Fruit fly (Drosophila melanogaster) whole organism, pupa: ENCODE data around the gene Cad96Cb.

Source experiments
- CG10348 ChIP-seq: fragments of 200-800 bp; sonication (Bioruptor generic); IDR thresholded peaks from 2 replicates; pipeline ENCODE4 v1.3.6; 2022; ENCODE audit warnings: missing biosample characterization, missing genetic modification characterization
- CG12605 ChIP-seq: fragments of 200-800 bp; sonication (Bioruptor generic); IDR thresholded peaks from 2 replicates; pipeline ENCODE4 v1.3.6; 2022; ENCODE audit warnings: missing biosample characterization, missing genetic modification characterization
- CG13204 ChIP-seq: fragments of 200-800 bp; sonication (Bioruptor generic); optimal IDR thresholded peaks from 2 replicates; lab custom pipeline; 2018; ENCODE audit warnings: missing biosample characterization, mild to moderate bottlenecking, missing genetic modification characterization, moderate library complexity
- CG14655 ChIP-seq: fragments of 200-800 bp; sonication (Bioruptor generic); optimal IDR thresholded peaks from 3 replicates; lab custom pipeline; 2017; ENCODE audit warnings: mild to moderate bottlenecking, missing biosample characterization, missing genetic modification reagents, missing genetic modification characterization
- CG15710 ChIP-seq: fragments of 200-800 bp; sonication (Bioruptor generic); optimal IDR thresholded peaks from 2 replicates; lab custom pipeline; 2018; ENCODE audit warnings: missing biosample characterization, mild to moderate bottlenecking, missing genetic modification characterization, moderate library complexity
- CG17806 ChIP-seq: fragments of 200-800 bp; sonication (Bioruptor generic); optimal IDR thresholded peaks from 2 replicates; lab custom pipeline; 2018; ENCODE audit warnings: missing biosample characterization, mild to moderate bottlenecking, missing genetic modification characterization, moderate library complexity
- CG32121 ChIP-seq: fragments of 200-800 bp; sonication (Bioruptor generic); IDR thresholded peaks from 2 replicates; pipeline ENCODE4 v1.3.6; 2022; ENCODE audit warnings: missing biosample characterization, missing genetic modification characterization
- CG34367 ChIP-seq: fragments of 200-800 bp; sonication (Bioruptor generic); optimal IDR thresholded peaks from 2 replicates; lab custom pipeline; 2018; ENCODE audit warnings: missing biosample characterization, mild to moderate bottlenecking, missing genetic modification characterization
- CG4496 ChIP-seq: fragments of 200-800 bp; sonication (Bioruptor generic); IDR thresholded peaks from 3 replicates; pipeline ENCODE4 v1.3.6; 2022; ENCODE audit warnings: missing biosample characterization, missing genetic modification characterization
- CG8159 ChIP-seq: fragments of 200-800 bp; sonication (Bioruptor generic); optimal IDR thresholded peaks from 3 replicates; lab custom pipeline; 2018; ENCODE audit warnings: missing biosample characterization, mild to moderate bottlenecking, missing genetic modification characterization, moderate library complexity
- CG8301 ChIP-seq: fragments of 200-800 bp; sonication (Bioruptor generic); optimal IDR thresholded peaks from 2 replicates; lab custom pipeline; 2018; ENCODE audit warnings: missing biosample characterization, mild to moderate bottlenecking, missing genetic modification characterization
- CG9948 ChIP-seq: fragments of 200-800 bp; sonication (Bioruptor generic); optimal IDR thresholded peaks from 2 replicates; lab custom pipeline; 2018; ENCODE audit warnings: missing biosample characterization, mild to moderate bottlenecking, missing genetic modification characterization, moderate library complexity
- D1 ChIP-seq: fragments of 200-800 bp; sonication (Bioruptor generic); optimal IDR thresholded peaks from 2 replicates; lab custom pipeline; 2018; ENCODE audit warnings: missing biosample characterization, mild to moderate bottlenecking, missing genetic modification characterization, moderate library complexity
- EcR ChIP-seq: fragments of 200-800 bp; sonication (Bioruptor generic); optimal IDR thresholded peaks from 3 replicates; lab custom pipeline; 2019; ENCODE audit warnings: missing biosample characterization, missing genetic modification characterization, mild to moderate bottlenecking, moderate library complexity, missing genetic modification reagents
- Ets98B ChIP-seq: fragments of 200-800 bp; sonication (Bioruptor generic); IDR thresholded peaks from 2 replicates; pipeline ENCODE4 v1.3.6; 2022; ENCODE audit warnings: missing biosample characterization, missing genetic modification characterization
- Pif1A ChIP-seq: fragments of 200-800 bp; sonication (Bioruptor generic); optimal IDR thresholded peaks from 3 replicates; lab custom pipeline; 2016; ENCODE audit warnings: missing biosample characterization, missing genetic modification characterization
- Pif1B ChIP-seq: fragments of 200-800 bp; sonication (Bioruptor generic); optimal IDR thresholded peaks from 3 replicates; lab custom pipeline; 2016; ENCODE audit warnings: missing biosample characterization, missing genetic modification characterization
- Snoo ChIP-seq: fragments of 200-800 bp; sonication (Bioruptor generic); optimal IDR thresholded peaks from 3 replicates; lab custom pipeline; 2017; ENCODE audit warnings: missing biosample characterization, mild to moderate bottlenecking, missing genetic modification characterization, inconsistent platforms
- fd96Ca ChIP-seq: fragments of 200-800 bp; sonication (Bioruptor generic); IDR thresholded peaks from 3 replicates; pipeline ENCODE4 v1.3.6; 2022; ENCODE audit warnings: missing biosample characterization, missing genetic modification characterization
- gl ChIP-seq: fragments of 200-800 bp; sonication (Bioruptor generic); optimal IDR thresholded peaks from 2 replicates; lab custom pipeline; 2018; ENCODE audit warnings: missing biosample characterization, mild to moderate bottlenecking, missing genetic modification characterization
- rn ChIP-seq: fragments of 200-800 bp; sonication (Bioruptor generic); IDR thresholded peaks from 2 replicates; pipeline ENCODE4 v1.3.6; 2022; ENCODE audit warnings: missing biosample characterization, missing genetic modification characterization

Cad96Cb gene

dm6 chr3R:25258628-25259240 lies 26.6 kb upstream of the Cad96Cb start, which contains the start of gene CG11857:
Gene CG11857, plus strand, starts transcription at chr3R:25258898.
- TF ChIP-seq Pif1B (GFP tag; lab: Kevin White, UChicago) (no peak), CG8159 (peak; percentile 93), D1 (tag; lab: Kevin White, UChicago) (no peak), CG12605 (GFP tag; lab: Robert Waterston, UW) (peak; percentile 93), CG9948 (peak; percentile 93), rn (peak; percentile 96), CG17806 (peak; percentile 93), CG34367 (tag; lab: Kevin White, UChicago) (peak; percentile 92), CG32121 (GFP tag; lab: Robert Waterston, UW) (peak; percentile 97), CG4496 (GFP tag; lab: Robert Waterston, UW) (peak; percentile 98), CG14655 (GFP tag; lab: Kevin White, UChicago) (no peak), CG8301 (tag; lab: Kevin White, UChicago) (peak; percentile 92), CG13204 (GFP tag; lab: Kevin White, UChicago) (no peak), gl (peak; percentile 86), CG15710 (peak; percentile 96), Snoo (tag; lab: Kevin White, UChicago) (peak; percentile 95), CG10348 (GFP tag; lab: Robert Waterston, UW) (peak; percentile 96), fd96Ca (GFP tag; lab: Robert Waterston, UW) (peak; percentile 98), Ets98B (GFP tag; lab: Robert Waterston, UW) (peak; percentile 96), Pif1A (GFP tag; lab: Kevin White, UChicago) (no peak), EcR (peak; percentile 55)
- TF ChIP-seq, all 21 proteins: peak for 16

- TF ChIP-seq Pif1A (GFP tag; lab: Kevin White, UChicago) (no peak), Snoo (tag; lab: Kevin White, UChicago) (no peak), CG4496 (GFP tag; lab: Robert Waterston, UW) (no peak), gl (no peak), fd96Ca (GFP tag; lab: Robert Waterston, UW) (no peak), CG8159 (no peak), CG8301 (tag; lab: Kevin White, UChicago) (no peak), CG10348 (GFP tag; lab: Robert Waterston, UW) (no peak), CG12605 (GFP tag; lab: Robert Waterston, UW) (no peak), CG14655 (GFP tag; lab: Kevin White, UChicago) (no peak), Ets98B (GFP tag; lab: Robert Waterston, UW) (no peak), CG34367 (tag; lab: Kevin White, UChicago) (no peak), CG9948 (no peak), CG32121 (GFP tag; lab: Robert Waterston, UW) (no peak), CG15710 (no peak), CG17806 (no peak), rn (no peak), EcR (no peak)
Observed at dm6 chr3R:25249145-25250141, 17.3 kb upstream of the Cad96Cb start, which contains the start of gene Nup358. Gene Nup358, plus strand, starts transcription at chr3R:25249348.

- TF ChIP-seq CG14655 (GFP tag; lab: Kevin White, UChicago): no peak
- no peak for TF ChIP-seq CG13204 (GFP tag; lab: Kevin White, UChicago)
- TF ChIP-seq Ets98B (GFP tag; lab: Robert Waterston, UW): peak; percentile 86
- TF ChIP-seq CG4496 (GFP tag; lab: Robert Waterston, UW): peak; percentile 97
- TF ChIP-seq CG32121 (GFP tag; lab: Robert Waterston, UW): peak; percentile 67
- TF ChIP-seq CG9948: peak; percentile 67
- peak; percentile 81 for TF ChIP-seq CG8159
- peak; percentile 90 for TF ChIP-seq CG15710
- TF ChIP-seq gl: peak; percentile 80
- TF ChIP-seq D1 (tag; lab: Kevin White, UChicago): no peak
- TF ChIP-seq CG10348 (GFP tag; lab: Robert Waterston, UW): peak; percentile 32; the same call in 1 of the 2 replicates
- TF ChIP-seq Pif1B (GFP tag; lab: Kevin White, UChicago): no peak
- TF ChIP-seq CG12605 (GFP tag; lab: Robert Waterston, UW): peak; percentile 89
- TF ChIP-seq CG34367 (tag; lab: Kevin White, UChicago): peak; percentile 91
- peak; percentile 87 for TF ChIP-seq rn
- TF ChIP-seq EcR: no peak
- no peak; the same call in 1 of the 3 replicates for TF ChIP-seq fd96Ca (GFP tag; lab: Robert Waterston, UW)
- no peak for TF ChIP-seq CG8301 (tag; lab: Kevin White, UChicago)
- TF ChIP-seq CG17806: peak; percentile 71
- TF ChIP-seq Pif1A (GFP tag; lab: Kevin White, UChicago): peak; percentile 92
- TF ChIP-seq Snoo (tag; lab: Kevin White, UChicago): peak; percentile 98
Observed at dm6 chr3R:25247379-25247869, 15.3 kb upstream of the Cad96Cb start, which contains the start of the genes RpS27 and Nup37. Gene RpS27, minus strand, starts transcription at chr3R:25247514. Gene Nup37, plus strand, starts transcription at chr3R:25247658.

- TF ChIP-seq Pif1A (GFP tag; lab: Kevin White, UChicago): no peak
- peak; percentile 81 for TF ChIP-seq EcR
- no peak for TF ChIP-seq CG8159
- TF ChIP-seq Pif1B (GFP tag; lab: Kevin White, UChicago): no peak
- TF ChIP-seq CG4496 (GFP tag; lab: Robert Waterston, UW): no peak
Observed at dm6 chr3R:25245052-25245813, 13.1 kb upstream of the Cad96Cb start, which contains the start of gene bam. Gene bam, minus strand, starts transcription at chr3R:25245109.
